Worm (Caenorhabditis elegans): ENCODE results near the gene syf-2.

Gene syf-2

ce11 chrIII:7184022-7184421, 22.1 kb upstream of the syf-2 start, which contains the start of gene yju-2 (continued):
- no peak for TF ChIP-seq nhr-76 (tag; optimal IDR thresholded peaks at IDR 0.05)
- TF ChIP-seq F49E8.2 (tag; optimal IDR thresholded peaks at IDR 0.05; ENCODE audit: borderline replicate concordance): no peak
- TF ChIP-seq dpl-1 (GFP tag; optimal IDR thresholded peaks at IDR 0.05): peak; percentile 55
- no peak for TF ChIP-seq Y48G9A.11 (GFP tag; IDR thresholded peaks at IDR 0.05)
- no peak for TF ChIP-seq ceh-20 (GFP tag; IDR thresholded peaks at IDR 0.05)
- no peak for TF ChIP-seq lin-39 (tag; optimal IDR thresholded peaks at IDR 0.05)

- TF ChIP-seq mxl-3 (GFP tag; optimal IDR thresholded peaks at IDR 0.05) (peak; percentile 49), ctbp-1 (GFP tag; IDR thresholded peaks at IDR 0.05) (peak; percentile 37; the same call in 1 of the 2 replicates), zfp-3 (GFP tag; conservative IDR thresholded peaks at IDR 0.05) (0 out of 2 replicates have a peak, but pooled peaks have one; percentile 47), zip-2 (tag; optimal IDR thresholded peaks at IDR 0.05) (no peak), snpc-1.2 (GFP tag; IDR thresholded peaks at IDR 0.05) (no peak), ama-1 (optimal IDR thresholded peaks at IDR 0.05) (peak; percentile 76), lin-38 (GFP tag; IDR thresholded peaks at IDR 0.05) (peak; percentile 75), zfp-2 (tag; optimal IDR thresholded peaks at IDR 0.05) (peak; percentile 33), nhr-77 (tag; optimal IDR thresholded peaks at IDR 0.05) (peak; percentile 80), arid-1 (GFP tag; conservative IDR thresholded peaks at IDR 0.05) (0 out of 2 replicates have a peak, but pooled peaks have one; percentile 5), lsy-2 (tag; optimal IDR thresholded peaks at IDR 0.05) (peak; percentile 29 to 65), dve-1 (tag; optimal IDR thresholded peaks at IDR 0.05; ENCODE audit: insufficient read depth) (peak; percentile 33), skn-1 (tag; optimal IDR thresholded peaks at IDR 0.05) (no peak), nhr-41 (GFP tag; IDR thresholded peaks at IDR 0.05) (no peak), lin-15B (tag; optimal IDR thresholded peaks at IDR 0.05) (no peak), lim-7 (GFP tag; IDR thresholded peaks at IDR 0.05) (0 out of 2 replicates have a peak, but pooled peaks have one; percentile 3), hlh-11 (tag; optimal IDR thresholded peaks at IDR 0.05) (peak; percentile 65), mes-2 (tag; optimal IDR thresholded peaks at IDR 0.05; ENCODE audit: poor library complexity, severe bottlenecking) (peak; percentile 66), nhr-111 (GFP tag; optimal IDR thresholded peaks at IDR 0.05) (peak; percentile 14), hif-1 (tag; optimal IDR thresholded peaks at IDR 0.05) (peak in 1 of 2 experiments; percentile 52), cey-2 (tag; optimal IDR thresholded peaks at IDR 0.05; ENCODE audit: borderline replicate concordance, insufficient read depth) (no peak), lin-13 (GFP tag; optimal IDR thresholded peaks at IDR 0.05) (peak; percentile 33), mep-1 (tag; optimal IDR thresholded peaks at IDR 0.05) (peak; percentile 63), unc-130 (GFP tag; optimal IDR thresholded peaks at IDR 0.05) (no peak), nhr-28 (tag; optimal IDR thresholded peaks at IDR 0.05) (peak; percentile 52), pha-4 (GFP tag; IDR thresholded peaks at IDR 0.05) (peak; percentile 63; the same call in 1 of the 2 replicates), pha-4 (tag; optimal IDR thresholded peaks at IDR 0.05) (peak; percentile 31), nhr-48 (tag; optimal IDR thresholded peaks at IDR 0.05) (no peak), hlh-30 (tag; optimal IDR thresholded peaks at IDR 0.05; ENCODE audit: insufficient read depth) (peak; percentile 96), hmg-1.1 (GFP tag; IDR thresholded peaks at IDR 0.05) (peak; percentile 65; the same call in 1 of the 2 replicates), F26F4.8 (GFP tag; conservative IDR thresholded peaks at IDR 0.05) (no peak), dpl-1 (GFP tag; optimal IDR thresholded peaks at IDR 0.05) (peak; percentile 41), dmd-9 (GFP tag; IDR thresholded peaks at IDR 0.05) (no peak), T20F7.1 (GFP tag; optimal IDR thresholded peaks at IDR 0.05) (peak; percentile 61), egl-27 (tag; optimal IDR thresholded peaks at IDR 0.05) (no peak), pqm-1 (tag; optimal IDR thresholded peaks at IDR 0.05) (peak; percentile 4)
These were observed 19.9 kb upstream of the syf-2 start, which contains the start of gene epg-4 for ce11 chrIII:7181822-7182221. TSS of gene epg-4 (plus strand) at chrIII:7182167.

All from whole organism, L4 larva.